Worm (Caenorhabditis elegans): Measurements from ENCODE around the gene M18.3.

Gene M18.3

DNA sequence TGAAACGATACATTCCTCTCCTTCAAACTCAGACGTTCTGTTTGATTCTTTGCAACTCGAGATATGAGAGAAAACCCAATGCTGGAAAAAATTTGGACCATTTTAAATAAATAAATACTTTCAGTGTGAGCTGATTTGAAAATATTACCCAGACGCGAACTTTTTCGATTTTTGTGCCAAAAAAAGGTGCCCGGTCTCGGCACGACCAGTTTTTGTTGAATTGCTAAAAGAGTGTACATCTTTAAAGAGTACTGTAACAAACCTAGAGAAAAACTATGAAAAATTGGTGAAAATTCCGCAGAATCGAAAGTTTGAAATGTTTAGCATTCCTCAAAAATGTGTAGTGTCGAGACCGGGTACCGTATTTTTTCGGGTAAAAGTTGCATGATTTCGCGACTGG lies 44.4 kb upstream of the M18.3 start, which contains the start of gene K08E4.8:
Gene K08E4.8, minus strand, starts transcription at position 101 of the 400 bp plus-strand sequence.
- TF ChIP-seq sdz-38 (tag; optimal IDR thresholded peaks at IDR 0.05) (no peak), F55B11.4 (tag; optimal IDR thresholded peaks at IDR 0.05; ENCODE audit: borderline replicate concordance, insufficient read depth) (no peak), dpff-1 (tag; optimal IDR thresholded peaks at IDR 0.05) (no peak), K11D2.4 (GFP tag; IDR thresholded peaks at IDR 0.05) (no peak)

DNA sequence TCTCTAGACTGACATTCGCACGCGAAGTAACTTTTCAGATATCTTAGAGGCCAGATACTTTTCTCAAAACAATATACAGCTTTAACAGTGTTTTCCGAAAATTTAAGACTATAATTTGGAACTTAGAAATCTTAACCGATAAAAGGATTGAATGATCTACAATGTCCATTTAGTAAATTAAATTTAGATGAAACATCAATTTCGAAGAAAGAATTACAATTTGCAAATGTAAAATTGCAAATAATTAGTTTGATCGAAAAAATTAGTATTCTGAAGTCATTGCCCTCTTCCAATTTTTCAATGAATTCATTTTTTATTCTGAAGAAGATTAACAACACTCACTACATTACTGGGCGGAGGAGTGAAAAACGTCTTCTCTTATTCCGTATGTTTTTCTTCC lies 37.1 kb upstream of the M18.3 start, which contains the start of gene bath-37:
Gene bath-37, plus strand, starts transcription at position 301 of the 400 bp plus-strand sequence.
- TF ChIP-seq ceh-79 (tag; optimal IDR thresholded peaks at IDR 0.05): no peak
- TF ChIP-seq ZK185.1 (tag; optimal IDR thresholded peaks at IDR 0.05; ENCODE audit: poor library complexity, severe bottlenecking): no peak
- no peak for TF ChIP-seq attf-5 (GFP tag; optimal IDR thresholded peaks at IDR 0.05)

DNA sequence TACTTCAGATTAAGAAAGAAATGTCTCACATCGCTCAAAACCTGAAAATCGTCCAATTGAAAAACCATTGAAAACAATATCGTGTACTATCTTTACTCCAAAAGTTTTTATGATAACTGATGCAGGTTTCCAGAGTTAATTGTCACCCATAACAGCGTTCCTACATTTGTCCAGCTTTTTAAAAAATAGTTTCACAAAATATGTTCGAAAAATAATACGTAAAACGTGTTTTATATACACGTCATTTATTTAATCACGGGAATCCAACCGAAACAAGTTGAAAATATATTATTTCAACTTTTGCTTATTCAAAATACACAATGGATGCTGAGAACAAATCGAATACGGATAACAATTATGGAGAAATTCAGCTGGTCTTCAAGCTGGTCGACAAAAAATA lies 30.2 kb upstream of the M18.3 start, which contains the start of gene K08E4.7:
Gene K08E4.7, plus strand, starts transcription at position 301 of the 400 bp plus-strand sequence.
- TF ChIP-seq hmg-1.2 (GFP tag; IDR thresholded peaks at IDR 0.05) (no peak), Y79H2A.3 (GFP tag; conservative IDR thresholded peaks at IDR 0.05) (no peak), tbx-9 (tag; optimal IDR thresholded peaks at IDR 0.05; ENCODE audit: borderline replicate concordance) (no peak), B0336.3 (GFP tag; IDR thresholded peaks at IDR 0.05) (no peak), ztf-3 (GFP tag; optimal IDR thresholded peaks at IDR 0.05) (no peak), mes-4 (tag; optimal IDR thresholded peaks at IDR 0.05) (no peak), tbp1 (GFP tag; optimal IDR thresholded peaks at IDR 0.05) (no peak), K11D2.4 (GFP tag; IDR thresholded peaks at IDR 0.05) (no peak), lsy-27 (tag; optimal IDR thresholded peaks at IDR 0.05; ENCODE audit: borderline replicate concordance, insufficient read depth) (no peak), F52B5.7 (tag; optimal IDR thresholded peaks at IDR 0.05) (no peak), let-607 (tag; optimal IDR thresholded peaks at IDR 0.05) (no peak), unc-130 (GFP tag; optimal IDR thresholded peaks at IDR 0.05) (no peak), ztf-26 (tag; optimal IDR thresholded peaks at IDR 0.05) (no peak), nfyb-1 (GFP tag; IDR thresholded peaks at IDR 0.05) (no peak), nfya-2 (GFP tag; IDR thresholded peaks at IDR 0.05) (no peak)

DNA sequence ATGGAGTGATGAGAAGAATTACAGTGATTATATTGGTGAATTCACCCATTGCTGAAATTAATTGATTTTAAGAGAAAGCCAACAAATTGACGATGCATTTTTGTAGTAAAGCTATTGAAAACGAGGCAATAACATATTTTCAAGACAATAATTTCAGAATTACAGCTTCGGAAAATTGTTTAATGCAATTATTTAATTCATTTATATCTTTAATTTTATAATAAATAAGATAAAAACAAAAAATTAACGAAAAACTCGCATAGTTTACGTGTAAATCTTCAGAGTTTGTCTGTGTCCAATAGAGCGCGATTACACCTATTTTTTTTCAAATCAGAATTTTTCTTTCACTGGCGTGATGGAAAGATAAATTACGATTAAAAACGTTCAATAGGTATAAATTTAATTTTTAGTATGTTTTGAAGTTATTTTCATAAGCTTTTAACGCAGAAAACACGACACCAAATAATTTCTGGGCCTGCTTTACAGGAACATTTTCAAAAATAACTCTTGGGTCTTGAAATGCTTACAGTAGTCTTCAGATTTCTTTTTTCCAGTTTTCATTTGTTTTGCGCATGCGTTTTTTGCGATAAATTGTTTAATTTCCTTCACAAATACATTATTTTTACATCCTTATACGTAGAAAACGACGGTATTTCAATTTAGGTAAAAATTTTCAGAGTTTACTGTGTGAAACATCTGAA lies 27.4 kb upstream of the M18.3 start, which contains the start of gene tmed-1:
Gene tmed-1, minus strand, starts transcription at position 51 of the 701 bp plus-strand sequence.
- TF ChIP-seq F57C9.4 (tag; optimal IDR thresholded peaks at IDR 0.05) (no peak), nhr-120 (GFP tag; IDR thresholded peaks at IDR 0.05) (no peak), F33H1.4 (GFP tag; IDR thresholded peaks at IDR 0.05) (peak; percentile 62), T26A5.8 (tag; optimal IDR thresholded peaks at IDR 0.05) (no peak), pha-4 (tag; optimal IDR thresholded peaks at IDR 0.05) (no peak), ceh-58 (GFP tag; IDR thresholded peaks at IDR 0.05) (no peak), ceh-27 (GFP tag; optimal IDR thresholded peaks at IDR 0.05) (no peak), dpff-1 (tag; optimal IDR thresholded peaks at IDR 0.05) (no peak), nhr-90 (tag; optimal IDR thresholded peaks at IDR 0.05) (no peak), madf-6 (GFP tag; IDR thresholded peaks at IDR 0.05) (peak; percentile 42; the same call in 1 of the 2 replicates), ets-4 (GFP tag; optimal IDR thresholded peaks at IDR 0.05) (no peak), F57A8.1 (GFP tag; optimal IDR thresholded peaks at IDR 0.05) (no peak), sptf-2 (GFP tag; optimal IDR thresholded peaks at IDR 0.05) (no peak), dpl-1 (GFP tag; optimal IDR thresholded peaks at IDR 0.05) (no peak), nfyb-1 (GFP tag; IDR thresholded peaks at IDR 0.05) (no peak), hrde-1 (tag; optimal IDR thresholded peaks at IDR 0.05; ENCODE audit: borderline replicate concordance) (no peak), hsf-1 (GFP tag; IDR thresholded peaks at IDR 0.05) (no peak), ztf-6 (GFP tag; IDR thresholded peaks at IDR 0.05) (no peak), F10E7.11 (tag; optimal IDR thresholded peaks at IDR 0.05) (no peak), nhr-179 (tag; optimal IDR thresholded peaks at IDR 0.05) (no peak), ceh-91 (GFP tag; IDR thresholded peaks at IDR 0.05) (0 out of 2 replicates have a peak, but pooled peaks have one; percentile 32), athp-1 (tag; optimal IDR thresholded peaks at IDR 0.05) (no peak), madf-10 (tag; optimal IDR thresholded peaks at IDR 0.05) (no peak), bed-2 (GFP tag; IDR thresholded peaks at IDR 0.05) (no peak), madf-8 (GFP tag; conservative IDR thresholded peaks at IDR 0.05) (no peak)
